Fruit fly (Drosophila melanogaster) whole organism, pupa: ENCODE measurements around the gene CG18557.

Source experiments
- CG13204 ChIP-seq: fragments of 200-800 bp; sonication (Bioruptor generic); optimal IDR thresholded peaks from 2 replicates; lab custom pipeline; 2018; ENCODE audit warnings: missing biosample characterization, mild to moderate bottlenecking, missing genetic modification characterization, moderate library complexity
- CG32121 ChIP-seq: fragments of 200-800 bp; sonication (Bioruptor generic); IDR thresholded peaks from 2 replicates; pipeline ENCODE4 v1.3.6; 2022; ENCODE audit warnings: missing biosample characterization, missing genetic modification characterization
- CG34367 ChIP-seq: fragments of 200-800 bp; sonication (Bioruptor generic); optimal IDR thresholded peaks from 2 replicates; lab custom pipeline; 2018; ENCODE audit warnings: missing biosample characterization, mild to moderate bottlenecking, missing genetic modification characterization
- CG8159 ChIP-seq: fragments of 200-800 bp; sonication (Bioruptor generic); optimal IDR thresholded peaks from 3 replicates; lab custom pipeline; 2018; ENCODE audit warnings: missing biosample characterization, mild to moderate bottlenecking, missing genetic modification characterization, moderate library complexity
- CG9948 ChIP-seq: fragments of 200-800 bp; sonication (Bioruptor generic); optimal IDR thresholded peaks from 2 replicates; lab custom pipeline; 2018; ENCODE audit warnings: missing biosample characterization, mild to moderate bottlenecking, missing genetic modification characterization, moderate library complexity
- EcR ChIP-seq: fragments of 200-800 bp; sonication (Bioruptor generic); optimal IDR thresholded peaks from 3 replicates; lab custom pipeline; 2019; ENCODE audit warnings: missing biosample characterization, missing genetic modification characterization, mild to moderate bottlenecking, moderate library complexity, missing genetic modification reagents
- Pif1A ChIP-seq: fragments of 200-800 bp; sonication (Bioruptor generic); optimal IDR thresholded peaks from 3 replicates; lab custom pipeline; 2016; ENCODE audit warnings: missing biosample characterization, missing genetic modification characterization
- Pif1B ChIP-seq: fragments of 200-800 bp; sonication (Bioruptor generic); optimal IDR thresholded peaks from 3 replicates; lab custom pipeline; 2016; ENCODE audit warnings: missing biosample characterization, missing genetic modification characterization
- gl ChIP-seq: fragments of 200-800 bp; sonication (Bioruptor generic); optimal IDR thresholded peaks from 2 replicates; lab custom pipeline; 2018; ENCODE audit warnings: missing biosample characterization, mild to moderate bottlenecking, missing genetic modification characterization

dm6 chr2L:2874542-2875194 lies 29.1 kb upstream of the CG18557 start, which contains the start of gene CG8814:
- TF ChIP-seq CG8159 (tag; lab: Kevin White, UChicago) (peak; percentile 43), CG9948 (peak; percentile 20), CG13204 (GFP tag; lab: Kevin White, UChicago) (no peak), CG32121 (peak; percentile 63; the same call in 1 of the 2 replicates), EcR (GFP tag; lab: Kevin White, UChicago) (peak; percentile 7), Pif1A (GFP tag; lab: Kevin White, UChicago) (peak; percentile 58), gl (tag; lab: Kevin White, UChicago) (peak; percentile 85), Pif1B (peak; percentile 35), CG34367 (tag; lab: Kevin White, UChicago) (no peak)
